Fruit fly (Drosophila melanogaster) whole organism, prepupa: ENCODE results near the gene CG14089.

Experiments
- Blimp-1 ChIP-seq: fragments of 200-800 bp; sonication (Bioruptor generic); optimal IDR thresholded peaks from 3 replicates; lab custom pipeline; 2017; ENCODE audit warnings: missing biosample characterization, missing genetic modification characterization, mild to moderate bottlenecking, moderate library complexity, missing genetic modification reagents
- CG3032 ChIP-seq: fragments of 200-800 bp; optimal IDR thresholded peaks from 2 replicates; lab custom pipeline; 2019; ENCODE audit warnings: missing biosample characterization, mild to moderate bottlenecking, missing genetic modification characterization, moderate library complexity
- CG32006 ChIP-seq: fragments of 200-800 bp; sonication (Bioruptor generic); optimal IDR thresholded peaks from 3 replicates; lab custom pipeline; 2017; ENCODE audit warnings: missing biosample characterization, mild to moderate bottlenecking, missing genetic modification characterization
- CG8319 ChIP-seq: fragments of 200-800 bp; sonication (Bioruptor generic); optimal IDR thresholded peaks from 3 replicates; lab custom pipeline; 2016; ENCODE audit warnings: missing biosample characterization, missing genetic modification characterization
- CG8632 ChIP-seq: fragments of 200-800 bp; sonication (Bioruptor generic); optimal IDR thresholded peaks from 3 replicates; lab custom pipeline; 2016; ENCODE audit warnings: missing biosample characterization, missing genetic modification characterization
- Hr38 ChIP-seq: sonication (Bioruptor generic); optimal IDR thresholded peaks from 2 replicates; lab custom pipeline; 2016; ENCODE audit warnings: missing biosample characterization, missing genetic modification characterization
- achi ChIP-seq: fragments of 200-800 bp; sonication (Bioruptor generic); optimal IDR thresholded peaks from 3 replicates; lab custom pipeline; 2016; ENCODE audit warnings: missing biosample characterization, missing genetic modification characterization
- acj6 ChIP-seq: fragments of 200-800 bp; sonication (Bioruptor generic); optimal IDR thresholded peaks from 3 replicates; lab custom pipeline; 2016; ENCODE audit warnings: missing biosample characterization, missing genetic modification characterization
- cyc ChIP-seq: fragments of 200-800 bp; sonication (Bioruptor generic); optimal IDR thresholded peaks from 3 replicates; lab custom pipeline; 2016; ENCODE audit warnings: missing biosample characterization, missing genetic modification characterization
- fd85E ChIP-seq: fragments of 200-800 bp; sonication (Bioruptor generic); optimal IDR thresholded peaks from 3 replicates; lab custom pipeline; 2016; ENCODE audit warnings: missing biosample characterization, missing genetic modification characterization
- lz ChIP-seq: fragments of 200-800 bp; sonication (Bioruptor generic); optimal IDR thresholded peaks from 3 replicates; lab custom pipeline; 2016; ENCODE audit warnings: missing biosample characterization, missing genetic modification characterization

dm6 chr3L:19268720-19269401 is 11.7 kb downstream of the CG14089 start, which contains the start of the genes Aldh7A1 and CG14085:
- TF ChIP-seq Blimp-1 (GFP tag; lab: Kevin White, UChicago) = no peak
- no peak for TF ChIP-seq CG8632
- no peak for TF ChIP-seq lz
- TF ChIP-seq cyc (GFP tag; lab: Kevin White, UChicago) = no peak
- TF ChIP-seq CG32006 (GFP tag; lab: Kevin White, UChicago) = no peak
- no peak for TF ChIP-seq CG8319 (GFP tag; lab: Kevin White, UChicago)
- TF ChIP-seq fd85E (GFP tag; lab: Kevin White, UChicago) = no peak
- no peak for TF ChIP-seq Hr38 (GFP tag; lab: Kevin White, UChicago)
- TF ChIP-seq acj6 (GFP tag; lab: Kevin White, UChicago) = no peak
- TF ChIP-seq CG3032 (tag; lab: Kevin White, UChicago) = no peak
- no peak for TF ChIP-seq achi (GFP tag; lab: Kevin White, UChicago)
